Fruit fly (Drosophila melanogaster) whole organism, embryonic: ENCODE measurements around the gene sky.

Experiments
- Atf-2 ChIP-seq: fragments of 200-800 bp; sonication (Bioruptor generic); optimal IDR thresholded peaks from 2 replicates; lab custom pipeline; 2016; ENCODE audit warnings: missing biosample characterization, missing genetic modification characterization
- Blimp-1 ChIP-seq: fragments of 200-800 bp; sonication (Bioruptor generic); optimal IDR thresholded peaks from 3 replicates; lab custom pipeline; 2018; ENCODE audit warnings: missing biosample characterization, missing genetic modification characterization, mild to moderate bottlenecking, moderate library complexity, missing genetic modification reagents
- CG10654 ChIP-seq: fragments of 200-800 bp; sonication (Bioruptor generic); optimal IDR thresholded peaks from 2 replicates; lab custom pipeline; 2016; ENCODE audit warnings: missing biosample characterization, missing genetic modification characterization
- CG11085 ChIP-seq: fragments of 200-800 bp; sonication (Bioruptor generic); IDR thresholded peaks from 2 replicates; pipeline ENCODE4 v1.3.6; 2022; ENCODE audit warnings: missing biosample characterization, missing genetic modification characterization
- CG11723 ChIP-seq: fragments of 200-800 bp; sonication (Bioruptor generic); optimal IDR thresholded peaks from 2 replicates; lab custom pipeline; 2017; ENCODE audit warnings: missing biosample characterization, mild to moderate bottlenecking, missing genetic modification characterization
- CG12071 ChIP-seq: fragments of 200-800 bp; sonication (Bioruptor generic); optimal IDR thresholded peaks from 3 replicates; lab custom pipeline; 2018; ENCODE audit warnings: missing biosample characterization, mild to moderate bottlenecking, missing genetic modification characterization
- CG13123 ChIP-seq: fragments of 200-800 bp; sonication (Bioruptor generic); optimal IDR thresholded peaks from 2 replicates; lab custom pipeline; 2016; ENCODE audit warnings: missing biosample characterization, missing genetic modification characterization
- CG14014 ChIP-seq: fragments of 200-800 bp; sonication (Bioruptor generic); IDR thresholded peaks from 2 replicates; pipeline ENCODE4 v1.3.6; 2022; ENCODE audit warnings: missing biosample characterization, missing genetic modification characterization
- CG1602 ChIP-seq: fragments of 200-800 bp; sonication (Bioruptor generic); optimal IDR thresholded peaks from 3 replicates; lab custom pipeline; 2016; ENCODE audit warnings: missing biosample characterization, missing genetic modification characterization
- CG17359 ChIP-seq: fragments of 200-800 bp; sonication (Bioruptor generic); optimal IDR thresholded peaks from 3 replicates; lab custom pipeline; 2018; ENCODE audit warnings: missing biosample characterization, mild to moderate bottlenecking, missing genetic modification characterization, moderate library complexity
- CG18011 ChIP-seq: fragments of 200-800 bp; sonication (Bioruptor generic); optimal IDR thresholded peaks from 2 replicates; lab custom pipeline; 2017; ENCODE audit warnings: missing biosample characterization, missing genetic modification characterization, mild to moderate bottlenecking, moderate library complexity, missing genotype
- CG2889 ChIP-seq: fragments of 200-800 bp; sonication (Bioruptor generic); IDR thresholded peaks from 3 replicates; pipeline ENCODE4 v1.3.6; 2022; ENCODE audit warnings: missing biosample characterization, missing genetic modification characterization
- CG32767 ChIP-seq: fragments of 200-800 bp; sonication (Bioruptor generic); IDR thresholded peaks from 2 replicates; pipeline ENCODE4 v1.3.6; 2022; ENCODE audit warnings: missing biosample characterization, missing genetic modification characterization
- CG3407 ChIP-seq: fragments of 200-800 bp; sonication (Bioruptor generic); optimal IDR thresholded peaks from 2 replicates; lab custom pipeline; 2018; ENCODE audit warnings: missing biosample characterization, mild to moderate bottlenecking, missing genetic modification characterization
- CG4617 ChIP-seq: fragments of 200-800 bp; sonication (Bioruptor generic); optimal IDR thresholded peaks from 3 replicates; lab custom pipeline; 2016; ENCODE audit warnings: missing biosample characterization, missing genetic modification characterization, borderline replicate concordance
- CG4707 ChIP-seq: fragments of 200-800 bp; sonication (Bioruptor generic); optimal IDR thresholded peaks from 2 replicates; lab custom pipeline; 2018; ENCODE audit warnings: missing biosample characterization, mild to moderate bottlenecking, missing genetic modification characterization, moderate library complexity
- CG4820 ChIP-seq: fragments of 200-800 bp; sonication (Bioruptor generic); optimal IDR thresholded peaks from 3 replicates; lab custom pipeline; 2016; ENCODE audit warnings: missing biosample characterization, missing genetic modification characterization
- CG6175 ChIP-seq: fragments of 200-800 bp; sonication (Bioruptor generic); IDR thresholded peaks from 3 replicates; pipeline ENCODE4 v1.3.6; 2022; ENCODE audit warnings: missing biosample characterization, missing genetic modification characterization
- CG7271 ChIP-seq: fragments of 200-800 bp; sonication (Bioruptor generic); optimal IDR thresholded peaks from 2 replicates; lab custom pipeline; 2018; ENCODE audit warnings: missing biosample characterization, mild to moderate bottlenecking, missing genetic modification characterization, moderate library complexity
- CG8944 ChIP-seq: fragments of 200-800 bp; sonication (Bioruptor generic); optimal IDR thresholded peaks from 3 replicates; lab custom pipeline; 2016; ENCODE audit warnings: missing biosample characterization, missing genetic modification characterization
- Dad ChIP-seq: fragments of 200-800 bp; sonication (Bioruptor generic); optimal IDR thresholded peaks from 3 replicates; lab custom pipeline; 2016; ENCODE audit warnings: missing biosample characterization, missing genetic modification characterization
- Dref ChIP-seq: fragments of 200-800 bp; sonication (Bioruptor generic); IDR thresholded peaks from 2 replicates; pipeline ENCODE4 v1.3.6; 2022; ENCODE audit warnings: missing biosample characterization, missing genetic modification characterization
- Elba2 ChIP-seq: fragments of 200-800 bp; sonication (Bioruptor generic); optimal IDR thresholded peaks from 3 replicates; lab custom pipeline; 2016; ENCODE audit warnings: missing biosample characterization, missing genetic modification characterization
- Fer3 ChIP-seq: fragments of 200-800 bp; sonication (Bioruptor generic); optimal IDR thresholded peaks from 2 replicates; lab custom pipeline; 2018; ENCODE audit warnings: missing biosample characterization, mild to moderate bottlenecking, missing genetic modification characterization, moderate library complexity
- HLH54F ChIP-seq: fragments of 200-800 bp; sonication (Bioruptor generic); optimal IDR thresholded peaks from 3 replicates; lab custom pipeline; 2016; ENCODE audit warnings: missing biosample characterization, missing genetic modification characterization
- Hmr ChIP-seq: fragments of 200-800 bp; sonication (Bioruptor generic); optimal IDR thresholded peaks from 3 replicates; lab custom pipeline; 2017; ENCODE audit warnings: mild to moderate bottlenecking, missing biosample characterization, missing genetic modification reagents, missing genetic modification characterization
- Hmx ChIP-seq: fragments of 200-800 bp; sonication (Bioruptor generic); optimal IDR thresholded peaks from 2 replicates; lab custom pipeline; 2016; ENCODE audit warnings: missing biosample characterization, missing genetic modification characterization
- NfI ChIP-seq: fragments of 200-800 bp; sonication (Bioruptor generic); optimal IDR thresholded peaks from 3 replicates; lab custom pipeline; 2018; ENCODE audit warnings: missing biosample characterization, mild to moderate bottlenecking, missing genetic modification characterization, moderate library complexity
- Taf1 ChIP-seq: fragments of 200-800 bp; sonication (Bioruptor generic); IDR thresholded peaks from 2 replicates; pipeline ENCODE4 v1.3.6; 2022; ENCODE audit warnings: missing biosample characterization, missing genetic modification characterization
- Trl ChIP-seq, 3 experiments: fragments of >200 bp in 2 of 3; fragments of 200-800 bp in 1 of 3; sonication (Bioruptor generic) in 1 of 3; optimal IDR thresholded peaks; 2 replicates in 1 of 3; 3 replicates in 2 of 3; lab custom pipeline; 2016 to 2017; ENCODE audit warnings: missing biosample characterization in 1 of 3, missing genetic modification characterization in 1 of 3
- bigmax ChIP-seq: fragments of 200-800 bp; sonication (Bioruptor generic); optimal IDR thresholded peaks from 2 replicates; lab custom pipeline; 2018; ENCODE audit warnings: missing biosample characterization, mild to moderate bottlenecking, missing genetic modification characterization
- cas ChIP-seq: fragments of 200-800 bp; sonication (Bioruptor generic); IDR thresholded peaks from 2 replicates; pipeline ENCODE4 v1.3.6; 2022; ENCODE audit warnings: missing biosample characterization, missing genetic modification characterization
- chinmo ChIP-seq: fragments of 200-800 bp; sonication (Bioruptor generic); IDR thresholded peaks from 4 replicates; pipeline ENCODE4 v1.3.6; 2022; ENCODE audit warnings: missing biosample characterization, missing genetic modification characterization; ENCODE audit not compliant: partially characterized antibody
- chm ChIP-seq: fragments of 200-800 bp; sonication (Bioruptor generic); IDR thresholded peaks from 2 replicates; pipeline ENCODE4 v1.3.6; 2022; ENCODE audit warnings: missing biosample characterization, missing genetic modification characterization
- corto ChIP-seq: fragments of 200-800 bp; sonication (Bioruptor generic); optimal IDR thresholded peaks from 2 replicates; lab custom pipeline; 2016; ENCODE audit warnings: missing biosample characterization, mild to moderate bottlenecking, missing genetic modification characterization, moderate library complexity
- dpn ChIP-seq, 2 experiments: fragments of 200-800 bp; sonication (Bioruptor generic); optimal IDR thresholded peaks; 3 replicates each; lab custom pipeline; 2016; ENCODE audit warnings: missing biosample characterization in 2 of 2, missing genetic modification characterization in 2 of 2
- fu2 ChIP-seq: fragments of 200-800 bp; sonication (Bioruptor generic); optimal IDR thresholded peaks from 2 replicates; lab custom pipeline; 2016; ENCODE audit warnings: missing biosample characterization, missing genetic modification characterization
- gce ChIP-seq: fragments of 200-800 bp; sonication (Bioruptor generic); IDR thresholded peaks from 3 replicates; pipeline ENCODE4 v1.3.6; 2022; ENCODE audit warnings: missing biosample characterization, missing genetic modification characterization
- gcm ChIP-seq: fragments of 200-800 bp; sonication (Bioruptor generic); optimal IDR thresholded peaks from 2 replicates; lab custom pipeline; 2019; ENCODE audit warnings: missing biosample characterization, mild to moderate bottlenecking, missing genetic modification characterization, moderate library complexity
- gcm2 ChIP-seq: fragments of 200-800 bp; sonication (Bioruptor generic); optimal IDR thresholded peaks from 2 replicates; lab custom pipeline; 2016; ENCODE audit warnings: missing biosample characterization, missing genetic modification characterization
- mirr ChIP-seq: fragments of 200-800 bp; sonication (Bioruptor generic); optimal IDR thresholded peaks from 3 replicates; lab custom pipeline; 2018; ENCODE audit warnings: missing biosample characterization, mild to moderate bottlenecking, missing genetic modification characterization
- mld ChIP-seq: fragments of 200-800 bp; sonication (Bioruptor generic); IDR thresholded peaks from 3 replicates; pipeline ENCODE4 v1.3.6; 2022; ENCODE audit warnings: missing biosample characterization, missing genetic modification characterization; ENCODE audit not compliant: partially characterized antibody
- nerfin-2 ChIP-seq: fragments of 200-800 bp; sonication (Bioruptor generic); IDR thresholded peaks from 2 replicates; pipeline ENCODE4 v1.3.6; 2022; ENCODE audit warnings: missing biosample characterization, missing genetic modification characterization; ENCODE audit not compliant: partially characterized antibody
- pum ChIP-seq: fragments of 200-800 bp; sonication (Bioruptor generic); optimal IDR thresholded peaks from 2 replicates; lab custom pipeline; 2016; ENCODE audit warnings: missing biosample characterization, missing genetic modification characterization
- rib ChIP-seq: fragments of 200-800 bp; sonication (Bioruptor generic); IDR thresholded peaks from 2 replicates; pipeline ENCODE4 v1.3.6; 2022; ENCODE audit warnings: missing biosample characterization, missing genetic modification characterization
- ssp ChIP-seq: fragments of 200-800 bp; sonication (Bioruptor generic); IDR thresholded peaks from 2 replicates; pipeline ENCODE4 v1.3.6; 2022; ENCODE audit warnings: missing biosample characterization, missing genetic modification characterization
- tin ChIP-seq: fragments of 200-800 bp; sonication (Bioruptor generic); optimal IDR thresholded peaks from 3 replicates; lab custom pipeline; 2016; ENCODE audit warnings: missing biosample characterization, missing genetic modification characterization
- tna ChIP-seq: fragments of 200-800 bp; sonication (Bioruptor generic); IDR thresholded peaks from 2 replicates; pipeline ENCODE4 v1.3.6; 2022; ENCODE audit warnings: missing biosample characterization, missing genetic modification characterization; ENCODE audit not compliant: partially characterized antibody
- trh ChIP-seq: fragments of 200-800 bp; sonication (Bioruptor generic); optimal IDR thresholded peaks from 2 replicates; lab custom pipeline; 2016; ENCODE audit warnings: missing biosample characterization, missing genetic modification characterization

sky gene

DNA sequence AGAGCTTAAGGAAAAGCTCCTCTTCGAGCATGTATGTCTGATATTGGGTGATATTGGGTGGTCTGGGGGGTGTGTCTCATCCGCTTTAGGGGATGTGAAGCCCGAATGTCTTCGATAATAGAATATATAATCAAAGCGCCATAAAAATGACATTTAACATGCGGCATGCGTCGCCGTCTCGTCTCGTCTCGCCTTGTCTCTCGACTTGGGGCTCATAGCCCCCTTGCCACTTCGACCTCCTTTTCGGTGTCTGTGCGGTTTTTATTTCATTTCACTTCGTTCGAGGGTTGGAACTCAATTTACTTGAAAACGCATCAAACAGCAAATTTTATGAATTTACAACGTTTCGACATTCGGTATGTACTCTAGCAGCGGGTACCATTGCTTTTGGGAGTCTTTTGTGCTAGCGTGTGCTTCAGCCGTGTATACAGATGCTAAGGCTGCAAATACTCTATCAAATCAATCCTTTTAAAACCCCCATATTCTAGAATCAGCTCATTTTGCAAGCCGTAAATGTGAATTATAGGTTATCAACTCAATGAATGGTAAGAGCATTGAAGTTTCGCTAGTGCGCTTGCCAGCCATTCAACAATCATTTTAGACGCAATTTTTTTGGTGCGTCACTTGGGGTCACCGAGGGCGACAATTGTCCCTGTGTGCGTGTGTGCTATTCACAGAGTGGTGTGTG is 31.8 kb upstream of the sky start (continued):
- TF ChIP-seq mld (GFP tag; lab: Robert Waterston, UW) = no peak
- TF ChIP-seq CG10654 = no peak
- TF ChIP-seq pum = peak; percentile 37
- TF ChIP-seq CG18011 (GFP tag; lab: Kevin White, UChicago) = no peak
- no peak for TF ChIP-seq trh (GFP tag; lab: Kevin White, UChicago)
- no peak for TF ChIP-seq corto (GFP tag; lab: Kevin White, UChicago)
- peak; percentile 10 for TF ChIP-seq Atf-2 (GFP tag; lab: Kevin White, UChicago)
- no peak for TF ChIP-seq CG8944 (GFP tag; lab: Kevin White, UChicago)
- TF ChIP-seq nerfin-2 (GFP tag; lab: Robert Waterston, UW) = no peak
- no peak for TF ChIP-seq cas (GFP tag; lab: Robert Waterston, UW)
- TF ChIP-seq CG1602 (GFP tag; lab: Kevin White, UChicago) = peak; percentile 44
- no peak; the same call in 1 of the 2 replicates for TF ChIP-seq Taf1 (GFP tag; lab: Robert Waterston, UW)
- TF ChIP-seq Hmx (GFP tag; lab: Kevin White, UChicago) = no peak
- TF ChIP-seq Dad = peak; percentile 39
- no peak for TF ChIP-seq gcm2 (GFP tag; lab: Kevin White, UChicago)
- TF ChIP-seq CG2889 (GFP tag; lab: Robert Waterston, UW) = no peak
- TF ChIP-seq NfI (GFP tag; lab: Kevin White, UChicago) = peak; percentile 27
- peak; percentile 65 for TF ChIP-seq CG14014 (GFP tag; lab: Robert Waterston, UW)
- 0 out of 4 replicates have a peak, but pooled peaks have one; percentile 13 for TF ChIP-seq chinmo (GFP tag; lab: Robert Waterston, UW)
- TF ChIP-seq tna = no peak
- peak; percentile 33 for TF ChIP-seq CG17359 (tag; lab: Kevin White, UChicago)
- TF ChIP-seq CG3407 (GFP tag; lab: Kevin White, UChicago) = no peak
- TF ChIP-seq CG4617 (GFP tag; lab: Kevin White, UChicago) = peak; percentile 0
- TF ChIP-seq Blimp-1 = peak; percentile 35
- no peak for TF ChIP-seq CG11723
- peak; percentile 68; the same call in 1 of the 2 replicates for TF ChIP-seq chm (GFP tag; lab: Robert Waterston, UW)
- TF ChIP-seq Fer3 (tag; lab: Kevin White, UChicago) = peak; percentile 13
- TF ChIP-seq Trl (optimal IDR thresholded peaks at IDR 0.05; lab: Kevin White, UChicago) = no peak
- TF ChIP-seq Trl (GFP tag; optimal IDR thresholded peaks at IDR 0.05; lab: Kevin White, UChicago) = peak; percentile 28
- TF ChIP-seq ssp (GFP tag; lab: Robert Waterston, UW) = peak; percentile 56
- no peak for TF ChIP-seq CG11085 (GFP tag; lab: Robert Waterston, UW)
- TF ChIP-seq gce (GFP tag; lab: Robert Waterston, UW) = no peak
- peak; percentile 46 for TF ChIP-seq HLH54F (GFP tag; lab: Kevin White, UChicago)
- no peak for TF ChIP-seq CG13123 (GFP tag; lab: Kevin White, UChicago)
- TF ChIP-seq CG12071 (GFP tag; lab: Kevin White, UChicago) = peak; percentile 15
- no peak for TF ChIP-seq rib (GFP tag; lab: Robert Waterston, UW)
- TF ChIP-seq Elba2 = no peak
- TF ChIP-seq mirr (GFP tag; lab: Kevin White, UChicago) = peak; percentile 0
- TF ChIP-seq Dref = no peak
- no peak for TF ChIP-seq fu2 (GFP tag; lab: Kevin White, UChicago)
- TF ChIP-seq CG4707 (GFP tag; lab: Kevin White, UChicago) = no peak
- no peak for TF ChIP-seq CG7271 (tag; lab: Kevin White, UChicago)
- TF ChIP-seq Hmr (GFP tag; lab: Kevin White, UChicago) = peak; percentile 37
- TF ChIP-seq bigmax = no peak
- TF ChIP-seq CG4820 (GFP tag; lab: Kevin White, UChicago) = peak; percentile 60
- peak; percentile 20 for TF ChIP-seq tin
- TF ChIP-seq CG32767 (GFP tag; lab: Robert Waterston, UW) = peak; percentile 71; the same call in 1 of the 2 replicates
- TF ChIP-seq dpn (GFP tag; optimal IDR thresholded peaks at IDR 0.05; lab: Kevin White, UChicago) = peak; percentile 35 to 47
- no peak for TF ChIP-seq gcm (GFP tag; lab: Kevin White, UChicago)
- TF ChIP-seq CG6175 (GFP tag; lab: Robert Waterston, UW) = no peak
